Worm (Caenorhabditis elegans) whole organism, L4 larva: ENCODE results near the gene Y116A8C.37.

Experiments
- pqm-1 ChIP-seq: sonication (generic microtip); optimal IDR thresholded peaks from 2 replicates; lab custom pipeline; 2017; ENCODE audit warnings: missing biosample characterization, missing genetic modification characterization
- zip-2 ChIP-seq: fragments of 150-350 bp; optimal IDR thresholded peaks from 2 replicates; lab custom pipeline; 2014; ENCODE audit warnings: missing biosample characterization, missing genetic modification characterization

DNA sequence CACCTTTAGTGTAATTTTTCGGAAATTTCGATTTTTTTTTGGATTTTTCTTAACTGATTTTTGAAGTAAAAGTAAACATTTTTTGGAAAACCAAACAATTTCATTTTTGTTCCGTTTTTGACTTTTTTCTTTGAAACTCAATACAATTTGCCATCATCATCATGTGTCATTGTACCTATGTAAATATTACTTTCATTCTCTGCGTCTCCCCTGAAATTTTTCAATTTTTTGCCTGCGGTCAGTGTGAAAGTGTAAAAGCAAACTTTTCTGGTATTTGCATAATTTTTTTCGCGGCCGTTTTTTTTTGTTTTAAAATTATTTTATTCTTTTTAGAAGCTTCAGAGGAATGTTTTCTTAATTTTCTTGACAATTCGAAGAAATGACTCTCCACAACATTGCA is 37.2 kb downstream of the Y116A8C.37 start, which contains the start of gene Y116A8C.29:
- TF ChIP-seq zip-2 (no peak), pqm-1 (no peak)
